Comparison of ENCODE assay signal across 5 fruit fly cellular contexts in genomic region chr3L:17425132-17425713, dm6.
TF ChIP-seq lines count a peak whose summit lies in the region.

Gene Sec3, minus strand, starts transcription at chr3L:17425217.
Gene COX7B, plus strand, starts transcription at chr3L:17425477.

- peak; percentile 21 for TF ChIP-seq CTCF in whole organism, embryonic (GFP tag; optimal IDR thresholded peaks at IDR 0.05; lab: Kevin White, UChicago)

TF ChIP-seq in whole organism, adult, 20 proteins besides CTCF, POLR2A, EP300 and RAD21 (continues in another document):
- TF ChIP-seq CG11617 (GFP tag; optimal IDR thresholded peaks at IDR 0.05; lab: Kevin White, UChicago): peak; percentile 67
- peak; percentile 87 for TF ChIP-seq bab1 (GFP tag; optimal IDR thresholded peaks at IDR 0.05; lab: Kevin White, UChicago)
- TF ChIP-seq CG7045 (GFP tag; optimal IDR thresholded peaks at IDR 0.05; lab: Kevin White, UChicago): peak; percentile 45
- TF ChIP-seq Hr96 (GFP tag; optimal IDR thresholded peaks at IDR 0.05; lab: Kevin White, UChicago): peak; percentile 51
- no peak for TF ChIP-seq CG5204 (GFP tag; optimal IDR thresholded peaks at IDR 0.05; lab: Kevin White, UChicago)
- TF ChIP-seq ovo (GFP tag; optimal IDR thresholded peaks at IDR 0.05; lab: Kevin White, UChicago): peak; percentile 11
- no peak for TF ChIP-seq Clk (GFP tag; optimal IDR thresholded peaks at IDR 0.05; lab: Kevin White, UChicago)
- peak; percentile 53 for TF ChIP-seq CG33017 (tag; optimal IDR thresholded peaks at IDR 0.05; lab: Kevin White, UChicago)
- no peak for TF ChIP-seq cic (GFP tag; optimal IDR thresholded peaks at IDR 0.05; lab: Kevin White, UChicago)
- TF ChIP-seq toe (GFP tag; optimal IDR thresholded peaks at IDR 0.05; lab: Kevin White, UChicago): peak; percentile 83
- TF ChIP-seq kay (GFP tag; lab: Kevin White, UChicago; ENCODE audit: borderline replicate concordance): no peak
- peak; percentile 64 for TF ChIP-seq CG12768 (GFP tag; optimal IDR thresholded peaks at IDR 0.05; lab: Kevin White, UChicago)
- peak; percentile 80 for TF ChIP-seq CG1620 (GFP tag; optimal IDR thresholded peaks at IDR 0.05; lab: Kevin White, UChicago)
- TF ChIP-seq Crg-1 (GFP tag; optimal IDR thresholded peaks at IDR 0.05; lab: Kevin White, UChicago): peak; percentile 68
- TF ChIP-seq tj (GFP tag; optimal IDR thresholded peaks at IDR 0.05; lab: Kevin White, UChicago): peak; percentile 49
- no peak for TF ChIP-seq cnc (optimal IDR thresholded peaks at IDR 0.05; lab: Kevin White, UChicago)
- TF ChIP-seq Mnt (GFP tag; optimal IDR thresholded peaks at IDR 0.05; lab: Kevin White, UChicago): peak; percentile 72
- peak; percentile 79 for TF ChIP-seq CG7101 (tag; optimal IDR thresholded peaks at IDR 0.05; lab: Kevin White, UChicago)

TF ChIP-seq in whole organism, embryonic, 481 proteins besides CTCF, POLR2A, EP300 and RAD21 (continues in another document):
- TF ChIP-seq CG2116 (GFP tag; optimal IDR thresholded peaks at IDR 0.05; lab: Kevin White, UChicago) (peak; percentile 75), C15 (GFP tag; IDR thresholded peaks at IDR 0.05; lab: Robert Waterston, UW) (peak; percentile 53; the same call in 1 of the 3 replicates), CG6272 (GFP tag; IDR thresholded peaks at IDR 0.05; lab: Robert Waterston, UW) (peak; percentile 70), Xrp1 (GFP tag; IDR thresholded peaks at IDR 0.05; lab: Robert Waterston, UW) (peak; percentile 80), B-H2 (GFP tag; optimal IDR thresholded peaks at IDR 0.05; lab: Kevin White, UChicago) (peak; percentile 82), CG11398 (GFP tag; optimal IDR thresholded peaks at IDR 0.05; lab: Kevin White, UChicago) (no peak), CG1832 (GFP tag; optimal IDR thresholded peaks at IDR 0.05; lab: Kevin White, UChicago) (no peak), gcm (GFP tag; optimal IDR thresholded peaks at IDR 0.05; lab: Kevin White, UChicago) (peak; percentile 42), br (optimal IDR thresholded peaks at IDR 0.05; lab: Kevin White, UChicago) (no peak), sc (optimal IDR thresholded peaks at IDR 0.05; lab: Kevin White, UChicago) (no peak), sc (GFP tag; optimal IDR thresholded peaks at IDR 0.05; lab: Kevin White, UChicago) (no peak), ap (GFP tag; IDR thresholded peaks at IDR 0.05; lab: Robert Waterston, UW) (no peak), crp (GFP tag; optimal IDR thresholded peaks at IDR 0.05; lab: Kevin White, UChicago) (peak; percentile 51 to 95), Dref (GFP tag; IDR thresholded peaks at IDR 0.05; lab: Robert Waterston, UW) (peak; percentile 31; the same call in 1 of the 2 replicates), CG4404 (GFP tag; IDR thresholded peaks at IDR 0.05; lab: Robert Waterston, UW) (peak; percentile 55), H2.0 (GFP tag; IDR thresholded peaks at IDR 0.05; lab: Robert Waterston, UW) (peak; percentile 55), fd96Cb (tag; optimal IDR thresholded peaks at IDR 0.05; lab: Kevin White, UChicago) (peak; percentile 22), CG10147 (GFP tag; optimal IDR thresholded peaks at IDR 0.05; lab: Kevin White, UChicago) (peak; percentile 71), fd102C (GFP tag; optimal IDR thresholded peaks at IDR 0.05; lab: Kevin White, UChicago) (no peak)

TF ChIP-seq in whole organism, prepupa, 60 proteins besides CTCF, POLR2A, EP300 and RAD21 (continues in another document):
- TF ChIP-seq CG3919 (GFP tag; optimal IDR thresholded peaks at IDR 0.05; lab: Kevin White, UChicago): peak; percentile 61
- no peak for TF ChIP-seq fd59A (GFP tag; optimal IDR thresholded peaks at IDR 0.05; lab: Kevin White, UChicago)
- TF ChIP-seq vri (GFP tag; optimal IDR thresholded peaks at IDR 0.05; lab: Kevin White, UChicago): peak; percentile 91
- TF ChIP-seq CG15336 (GFP tag; IDR thresholded peaks at IDR 0.05; lab: Robert Waterston, UW): no peak
- TF ChIP-seq Sox14 (GFP tag; optimal IDR thresholded peaks at IDR 0.05; lab: Kevin White, UChicago): peak; percentile 62
- peak; percentile 14 for TF ChIP-seq dac (GFP tag; optimal IDR thresholded peaks at IDR 0.05; lab: Kevin White, UChicago)
- TF ChIP-seq Smox (GFP tag; optimal IDR thresholded peaks at IDR 0.05; lab: Kevin White, UChicago): peak; percentile 71
- TF ChIP-seq salr (GFP tag; optimal IDR thresholded peaks at IDR 0.05; lab: Kevin White, UChicago): no peak
- peak; percentile 65 for TF ChIP-seq dsx (GFP tag; optimal IDR thresholded peaks at IDR 0.05; lab: Kevin White, UChicago; ENCODE audit: poor library complexity, severe bottlenecking)
- TF ChIP-seq CG11762 (GFP tag; optimal IDR thresholded peaks at IDR 0.05; lab: Kevin White, UChicago; ENCODE audit: insufficient read depth): no peak
- no peak for TF ChIP-seq Lpt (GFP tag; optimal IDR thresholded peaks at IDR 0.05; lab: Kevin White, UChicago)
- TF ChIP-seq acj6 (GFP tag; optimal IDR thresholded peaks at IDR 0.05; lab: Kevin White, UChicago): peak; percentile 55
- TF ChIP-seq CG6276 (GFP tag; optimal IDR thresholded peaks at IDR 0.05; lab: Kevin White, UChicago): no peak
- peak; percentile 60 for TF ChIP-seq cyc (GFP tag; optimal IDR thresholded peaks at IDR 0.05; lab: Kevin White, UChicago)
- peak; percentile 45 for TF ChIP-seq Sox102F (GFP tag; optimal IDR thresholded peaks at IDR 0.05; lab: Kevin White, UChicago)
- TF ChIP-seq CG7368 (GFP tag; optimal IDR thresholded peaks at IDR 0.05; lab: Kevin White, UChicago): peak; percentile 9
- TF ChIP-seq CG8632 (GFP tag; optimal IDR thresholded peaks at IDR 0.05; lab: Kevin White, UChicago): no peak
- TF ChIP-seq Eip75B (GFP tag; optimal IDR thresholded peaks at IDR 0.05; lab: Kevin White, UChicago): peak; percentile 52
- TF ChIP-seq CG6808 (GFP tag; optimal IDR thresholded peaks at IDR 0.05; lab: Kevin White, UChicago): no peak

TF ChIP-seq in whole organism, pupa, 21 proteins besides CTCF, POLR2A, EP300 and RAD21 (continues in another document):
- TF ChIP-seq CG12605 (GFP tag; IDR thresholded peaks at IDR 0.05; lab: Robert Waterston, UW) (0 out of 2 replicates have a peak, but pooled peaks have one; percentile 9), CG9948 (tag; optimal IDR thresholded peaks at IDR 0.05; lab: Kevin White, UChicago) (peak; percentile 32), CG15710 (tag; optimal IDR thresholded peaks at IDR 0.05; lab: Kevin White, UChicago) (peak; percentile 58), CG13204 (GFP tag; optimal IDR thresholded peaks at IDR 0.05; lab: Kevin White, UChicago) (no peak), CG14655 (GFP tag; optimal IDR thresholded peaks at IDR 0.05; lab: Kevin White, UChicago) (peak; percentile 17), CG32121 (GFP tag; IDR thresholded peaks at IDR 0.05; lab: Robert Waterston, UW) (peak; percentile 43; the same call in 1 of the 2 replicates), CG8159 (tag; optimal IDR thresholded peaks at IDR 0.05; lab: Kevin White, UChicago) (peak; percentile 64), CG8301 (tag; optimal IDR thresholded peaks at IDR 0.05; lab: Kevin White, UChicago) (peak; percentile 19), EcR (GFP tag; optimal IDR thresholded peaks at IDR 0.05; lab: Kevin White, UChicago) (peak; percentile 8), Pif1B (GFP tag; optimal IDR thresholded peaks at IDR 0.05; lab: Kevin White, UChicago) (peak; percentile 21), gl (tag; optimal IDR thresholded peaks at IDR 0.05; lab: Kevin White, UChicago) (no peak), CG34367 (tag; optimal IDR thresholded peaks at IDR 0.05; lab: Kevin White, UChicago) (peak; percentile 40), Ets98B (GFP tag; IDR thresholded peaks at IDR 0.05; lab: Robert Waterston, UW) (no peak), Pif1A (GFP tag; optimal IDR thresholded peaks at IDR 0.05; lab: Kevin White, UChicago) (peak; percentile 42), CG4496 (GFP tag; IDR thresholded peaks at IDR 0.05; lab: Robert Waterston, UW) (0 out of 3 replicates have a peak, but pooled peaks have one; percentile 45), Snoo (tag; optimal IDR thresholded peaks at IDR 0.05; lab: Kevin White, UChicago) (peak; percentile 43), CG10348 (GFP tag; IDR thresholded peaks at IDR 0.05; lab: Robert Waterston, UW) (no peak), CG17806 (tag; optimal IDR thresholded peaks at IDR 0.05; lab: Kevin White, UChicago) (peak; percentile 45), fd96Ca (GFP tag; IDR thresholded peaks at IDR 0.05; lab: Robert Waterston, UW) (0 out of 3 replicates have a peak, but pooled peaks have one; percentile 8), D1 (tag; optimal IDR thresholded peaks at IDR 0.05; lab: Kevin White, UChicago) (no peak)

TF ChIP-seq in whole organism, wandering third instar larva, 38 proteins besides CTCF, POLR2A, EP300 and RAD21 (continues in another document):
- TF ChIP-seq pan (optimal IDR thresholded peaks at IDR 0.05; lab: Kevin White, UChicago): no peak
- peak; percentile 78 for TF ChIP-seq Hnf4 (GFP tag; optimal IDR thresholded peaks at IDR 0.05; lab: Kevin White, UChicago)
- no peak for TF ChIP-seq Mio (GFP tag; optimal IDR thresholded peaks at IDR 0.05; lab: Kevin White, UChicago)
- TF ChIP-seq dsf (GFP tag; optimal IDR thresholded peaks at IDR 0.05; lab: Kevin White, UChicago; ENCODE audit: borderline replicate concordance): peak; percentile 67
- no peak for TF ChIP-seq Dfd (GFP tag; optimal IDR thresholded peaks at IDR 0.05; lab: Kevin White, UChicago)
- TF ChIP-seq rgr (GFP tag; optimal IDR thresholded peaks at IDR 0.05; lab: Kevin White, UChicago): peak; percentile 77
- TF ChIP-seq HLH106 (tag; optimal IDR thresholded peaks at IDR 0.05; lab: Kevin White, UChicago): peak; percentile 80
- no peak for TF ChIP-seq Myc (optimal IDR thresholded peaks at IDR 0.05; lab: Kevin White, UChicago)
- no peak for TF ChIP-seq CrebA (GFP tag; optimal IDR thresholded peaks at IDR 0.05; lab: Kevin White, UChicago; ENCODE audit: borderline replicate concordance)
- TF ChIP-seq jim (GFP tag; optimal IDR thresholded peaks at IDR 0.05; lab: Kevin White, UChicago): no peak
- TF ChIP-seq Jra (GFP tag; optimal IDR thresholded peaks at IDR 0.05; lab: Kevin White, UChicago): peak; percentile 79
- TF ChIP-seq psq (GFP tag; optimal IDR thresholded peaks at IDR 0.05; lab: Kevin White, UChicago): peak; percentile 47
- TF ChIP-seq br (GFP tag; optimal IDR thresholded peaks at IDR 0.05; lab: Kevin White, UChicago): peak; percentile 69
- TF ChIP-seq Vsx2 (GFP tag; optimal IDR thresholded peaks at IDR 0.05; lab: Kevin White, UChicago; ENCODE audit: partially characterized antibody): no peak
- no peak for TF ChIP-seq N (GFP tag; optimal IDR thresholded peaks at IDR 0.05; lab: Kevin White, UChicago)
- TF ChIP-seq ey (GFP tag; optimal IDR thresholded peaks at IDR 0.05; lab: Kevin White, UChicago): peak; percentile 65
- no peak for TF ChIP-seq Dif (GFP tag; optimal IDR thresholded peaks at IDR 0.05; lab: Kevin White, UChicago; ENCODE audit: partially characterized antibody)
- TF ChIP-seq h (GFP tag; optimal IDR thresholded peaks at IDR 0.05; lab: Kevin White, UChicago): peak; percentile 86
- TF ChIP-seq CG32264 (GFP tag; optimal IDR thresholded peaks at IDR 0.05; lab: Kevin White, UChicago): peak; percentile 19
- TF ChIP-seq tai (GFP tag; optimal IDR thresholded peaks at IDR 0.05; lab: Kevin White, UChicago): no peak
- TF ChIP-seq Rel (GFP tag; optimal IDR thresholded peaks at IDR 0.05; lab: Kevin White, UChicago): no peak
- TF ChIP-seq Rel (tag; optimal IDR thresholded peaks at IDR 0.05; lab: Kevin White, UChicago): peak; percentile 37
- TF ChIP-seq CG9705 (GFP tag; optimal IDR thresholded peaks at IDR 0.05; lab: Kevin White, UChicago): peak; percentile 70
